Worm (Caenorhabditis elegans) whole organism, young adult: ENCODE data around the gene inx-9.

Source experiments
- snpc-4 ChIP-seq, 5 experiments: fragments of 150-350 bp in 1 of 5; sonication (generic microtip) in 4 of 5; optimal IDR thresholded peaks; 2 replicates each; lab custom pipeline; 2014 to 2018; ENCODE audit warnings: missing genetic modification characterization in 5 of 5, missing biosample characterization in 3 of 5, antibody characterized with exemption in 2 of 5, mild to moderate bottlenecking in 2 of 5, missing compliant biosample characterization in 2 of 5, missing genotype in 2 of 5, moderate library complexity in 2 of 5, missing genetic modification reagents in 1 of 5
- unc-62 ChIP-seq: fragments of 150-350 bp; optimal IDR thresholded peaks from 2 replicates; lab custom pipeline; 2014; ENCODE audit warnings: missing biosample characterization, missing genetic modification reagents, missing genetic modification characterization

DNA sequence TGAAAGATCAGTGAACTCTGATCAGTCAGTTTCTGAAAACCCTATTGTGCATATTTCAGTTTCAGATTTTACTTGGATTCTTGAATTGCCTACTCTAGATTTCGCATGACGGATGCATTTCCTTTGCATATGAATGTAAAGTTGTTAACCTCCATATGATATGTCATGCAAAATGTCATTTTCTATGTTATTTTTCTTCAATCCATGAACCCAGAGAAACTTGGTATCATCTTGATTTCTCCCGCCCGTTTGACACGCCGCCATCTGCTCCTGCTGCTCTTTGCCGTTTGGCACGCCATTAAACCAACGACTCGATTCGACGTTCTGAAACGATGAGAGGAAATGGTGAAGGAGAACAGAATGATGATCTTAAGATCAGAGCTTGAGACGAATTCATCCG, 25.8 kb upstream of the inx-9 start:
- TF ChIP-seq snpc-4 (GFP tag; optimal IDR thresholded peaks at IDR 0.05; lab: Kevin White, UChicago) (no peak), snpc-4 (tag; optimal IDR thresholded peaks at IDR 0.05; lab: Kevin White, UChicago) (no peak), unc-62 (GFP tag; lab: Kevin White, UChicago) (no peak)
